Worm (Caenorhabditis elegans): ENCODE measurements around the gene ZC155.2.

- TF ChIP-seq pha-4 (tag; optimal IDR thresholded peaks at IDR 0.05) (no peak), mls-2 (tag; optimal IDR thresholded peaks at IDR 0.05) (no peak), unc-62 (GFP tag; optimal IDR thresholded peaks at IDR 0.05) (no peak), nhr-28 (tag; optimal IDR thresholded peaks at IDR 0.05) (no peak), nhr-237 (tag; optimal IDR thresholded peaks at IDR 0.05) (no peak), bed-3 (GFP tag; optimal IDR thresholded peaks at IDR 0.05) (no peak), mep-1 (tag; optimal IDR thresholded peaks at IDR 0.05) (no peak), elt-3 (tag; optimal IDR thresholded peaks at IDR 0.05) (no peak), nhr-76 (tag; optimal IDR thresholded peaks at IDR 0.05) (no peak), snpc-4 (tag; optimal IDR thresholded peaks at IDR 0.05) (no peak), nhr-12 (tag; optimal IDR thresholded peaks at IDR 0.05) (no peak), blmp-1 (tag; optimal IDR thresholded peaks at IDR 0.05) (no peak), unc-120 (tag; optimal IDR thresholded peaks at IDR 0.05; ENCODE audit: poor library complexity, severe bottlenecking) (no peak), cnd-1 (tag; optimal IDR thresholded peaks at IDR 0.05) (no peak)
Observed at ce11 chrIII:5208992-5209391, 9.8 kb upstream of the ZC155.2 start, which contains the start of gene syx-16.
